Worm (Caenorhabditis elegans) whole organism, late embryonic: ENCODE data around the gene srv-17.

Experiments
- F13H6.1 ChIP-seq: sonication (generic microtip); optimal IDR thresholded peaks from 2 replicates; lab custom pipeline; 2016; ENCODE audit warnings: missing genetic modification characterization, missing compliant biosample characterization
- K02D7.2 ChIP-seq: sonication (generic microtip); optimal IDR thresholded peaks from 2 replicates; lab custom pipeline; 2017; ENCODE audit warnings: mild to moderate bottlenecking, missing genetic modification characterization, missing compliant biosample characterization
- K09A11.1 ChIP-seq: sonication (generic microtip); optimal IDR thresholded peaks from 2 replicates; lab custom pipeline; 2017; ENCODE audit warnings: antibody characterized with exemption, mild to moderate bottlenecking, missing genetic modification characterization, missing compliant biosample characterization; ENCODE audit not compliant: insufficient read depth
- T23F11.4 ChIP-seq: fragments of 200-800 bp; sonication (Bioruptor generic); optimal IDR thresholded peaks from 2 replicates; lab custom pipeline; 2018; ENCODE audit warnings: mild to moderate bottlenecking, missing genetic modification characterization, missing compliant biosample characterization
- Y22D7AL.16 ChIP-seq: sonication (generic microtip); optimal IDR thresholded peaks from 2 replicates; lab custom pipeline; 2016; ENCODE audit warnings: missing genetic modification characterization, missing compliant biosample characterization
- ceh-14 ChIP-seq: sonication (generic microtip); optimal IDR thresholded peaks from 2 replicates; lab custom pipeline; 2016; ENCODE audit warnings: missing genotype, missing genetic modification characterization, missing compliant biosample characterization
- ceh-22 ChIP-seq: sonication (generic microtip); optimal IDR thresholded peaks from 2 replicates; lab custom pipeline; 2017; ENCODE audit warnings: missing biosample characterization, missing genetic modification characterization
- ceh-31 ChIP-seq: sonication (generic microtip); optimal IDR thresholded peaks from 2 replicates; lab custom pipeline; 2016; ENCODE audit warnings: missing genetic modification characterization, missing compliant biosample characterization
- ceh-48 ChIP-seq: sonication (generic microtip); optimal IDR thresholded peaks from 2 replicates; lab custom pipeline; 2016; ENCODE audit warnings: missing genetic modification characterization, inconsistent platforms, missing compliant biosample characterization
- ceh-6 ChIP-seq: fragments of 200-800 bp; sonication (Bioruptor generic); optimal IDR thresholded peaks from 2 replicates; lab custom pipeline; 2018; ENCODE audit warnings: mild to moderate bottlenecking, missing genetic modification characterization, missing compliant biosample characterization
- ceh-9 ChIP-seq: sonication (generic microtip); optimal IDR thresholded peaks from 2 replicates; lab custom pipeline; 2016; ENCODE audit warnings: mild to moderate bottlenecking, missing genetic modification characterization, inconsistent platforms, missing compliant biosample characterization
- che-1 ChIP-seq: sonication (generic microtip); optimal IDR thresholded peaks from 2 replicates; lab custom pipeline; 2016; ENCODE audit warnings: mild to moderate bottlenecking, missing genetic modification characterization, missing compliant biosample characterization
- dmd-4 ChIP-seq: sonication (generic microtip); optimal IDR thresholded peaks from 2 replicates; lab custom pipeline; 2016; ENCODE audit warnings: borderline replicate concordance, missing genetic modification characterization, missing compliant biosample characterization
- elt-2 ChIP-seq: sonication (generic microtip); optimal IDR thresholded peaks from 2 replicates; lab custom pipeline; 2016; ENCODE audit warnings: missing genetic modification reagents, missing genetic modification characterization, missing compliant biosample characterization
- fax-1 ChIP-seq: sonication (generic microtip); optimal IDR thresholded peaks from 2 replicates; lab custom pipeline; 2016; ENCODE audit warnings: missing genotype, missing genetic modification characterization, missing compliant biosample characterization
- fkh-10 ChIP-seq: fragments of 150-350 bp; optimal IDR thresholded peaks from 2 replicates; lab custom pipeline; 2014; ENCODE audit warnings: missing biosample characterization, missing genetic modification reagents, missing genetic modification characterization
- hlh-15 ChIP-seq: sonication (generic microtip); optimal IDR thresholded peaks from 2 replicates; lab custom pipeline; 2016; ENCODE audit warnings: missing genetic modification characterization, missing compliant biosample characterization
- hlh-30 ChIP-seq: sonication (generic microtip); optimal IDR thresholded peaks from 2 replicates; lab custom pipeline; 2017; ENCODE audit warnings: antibody characterized with exemption, missing genetic modification characterization, missing compliant biosample characterization; ENCODE audit not compliant: insufficient read depth
- hlh-6 ChIP-seq: sonication (generic microtip); optimal IDR thresholded peaks from 2 replicates; lab custom pipeline; 2016; ENCODE audit warnings: missing genotype, missing genetic modification characterization, missing compliant biosample characterization
- lim-6 ChIP-seq: sonication (generic microtip); optimal IDR thresholded peaks from 2 replicates; lab custom pipeline; 2016; ENCODE audit warnings: missing genetic modification characterization, missing compliant biosample characterization
- madf-2 ChIP-seq: sonication (generic microtip); optimal IDR thresholded peaks from 2 replicates; lab custom pipeline; 2017; ENCODE audit warnings: missing genetic modification characterization, missing compliant biosample characterization
- mec-3 ChIP-seq: sonication (generic microtip); optimal IDR thresholded peaks from 2 replicates; lab custom pipeline; 2016; ENCODE audit warnings: borderline replicate concordance, missing genetic modification characterization, missing compliant biosample characterization
- nhr-11 ChIP-seq: fragments of 150-350 bp; optimal IDR thresholded peaks from 2 replicates; lab custom pipeline; 2014; ENCODE audit warnings: missing biosample characterization, missing genetic modification characterization
- nhr-232 ChIP-seq: sonication (generic microtip); optimal IDR thresholded peaks from 2 replicates; lab custom pipeline; 2016; ENCODE audit warnings: missing genetic modification characterization, missing compliant biosample characterization
- npax-4 ChIP-seq: sonication (generic microtip); optimal IDR thresholded peaks from 2 replicates; lab custom pipeline; 2016; ENCODE audit warnings: missing genetic modification characterization, missing compliant biosample characterization
- pax-1 ChIP-seq: fragments of 150-350 bp; optimal IDR thresholded peaks from 2 replicates; lab custom pipeline; 2014; ENCODE audit warnings: missing biosample characterization, missing genetic modification characterization
- pha-2 ChIP-seq: sonication (generic microtip); optimal IDR thresholded peaks from 2 replicates; lab custom pipeline; 2017; ENCODE audit warnings: mild to moderate bottlenecking, missing genetic modification characterization, missing compliant biosample characterization
- pha-4 ChIP-seq: fragments of 150-350 bp; optimal IDR thresholded peaks from 2 replicates; lab custom pipeline; 2018; ENCODE audit warnings: missing biosample characterization, missing genetic modification reagents, missing genetic modification characterization
- pros-1 ChIP-seq: fragments of 150-350 bp; optimal IDR thresholded peaks from 2 replicates; lab custom pipeline; 2014; ENCODE audit warnings: missing biosample characterization, missing genetic modification reagents, missing genetic modification characterization
- sox-2 ChIP-seq: fragments of 200-800 bp; sonication (Bioruptor generic); IDR thresholded peaks from 2 replicates; pipeline ENCODE4 v1.3.6; 2022; ENCODE audit warnings: missing genetic modification reagents, missing genetic modification characterization, missing compliant biosample characterization
- tbx-2 ChIP-seq: sonication (generic microtip); optimal IDR thresholded peaks from 2 replicates; lab custom pipeline; 2016; ENCODE audit warnings: missing genetic modification characterization, missing compliant biosample characterization
- tbx-7 ChIP-seq: sonication (generic microtip); optimal IDR thresholded peaks from 2 replicates; lab custom pipeline; 2016; ENCODE audit warnings: missing genotype, missing genetic modification characterization, missing compliant biosample characterization
- unc-3 ChIP-seq, 2 experiments: fragments of 200-800 bp in 1 of 2; sonication (Bioruptor generic) in 1 of 2; sonication (generic microtip) in 1 of 2; conservative IDR thresholded peaks in 1 of 2; optimal IDR thresholded peaks in 1 of 2; 2 replicates each; pipeline versions ENCODE4 v1.3.6 to Lab custom; 2016 to 2022; ENCODE audit warnings: missing compliant biosample characterization in 2 of 2, missing genetic modification characterization in 2 of 2, missing genetic modification reagents in 1 of 2
- unc-42 ChIP-seq: sonication (generic microtip); optimal IDR thresholded peaks from 2 replicates; lab custom pipeline; 2016; ENCODE audit warnings: missing genotype, missing genetic modification characterization, missing compliant biosample characterization
- unc-86 ChIP-seq: sonication (generic microtip); optimal IDR thresholded peaks from 2 replicates; lab custom pipeline; 2016; ENCODE audit warnings: missing genetic modification characterization, missing compliant biosample characterization
- zip-5 ChIP-seq: sonication (generic microtip); optimal IDR thresholded peaks from 2 replicates; lab custom pipeline; 2016; ENCODE audit warnings: missing genetic modification characterization, missing compliant biosample characterization
- ztf-16 ChIP-seq: sonication (generic microtip); optimal IDR thresholded peaks from 2 replicates; lab custom pipeline; 2017; ENCODE audit warnings: missing genetic modification characterization, missing compliant biosample characterization

The srv-17 gene

ce11 chrIV:5859876-5860275, 10.1 kb downstream of the srv-17 start, which contains the start of gene C06E7.4:
Gene C06E7.4, minus strand, starts transcription at chrIV:5859976.
- TF ChIP-seq hlh-15 = no peak
- no peak for TF ChIP-seq sox-2 (GFP tag; lab: Robert Waterston, UW)
- no peak for TF ChIP-seq ceh-9 (tag; lab: Kevin White, UChicago)
- no peak for TF ChIP-seq unc-86 (tag; lab: Kevin White, UChicago)
- TF ChIP-seq F13H6.1 (tag; lab: Kevin White, UChicago) = no peak
- TF ChIP-seq ztf-16 (tag; lab: Kevin White, UChicago) = no peak
- no peak for TF ChIP-seq ceh-14

ce11 chrIV:5858212-5858611, 11.8 kb downstream of the srv-17 start:
- TF ChIP-seq che-1 (tag; lab: Kevin White, UChicago) (no peak), pha-4 (no peak), elt-2 (tag; lab: Kevin White, UChicago) (peak; percentile 12)

- TF ChIP-seq hlh-6 (no peak), fax-1 (tag; lab: Kevin White, UChicago) (no peak), madf-2 (tag; lab: Kevin White, UChicago) (no peak), unc-3 (GFP tag; conservative IDR thresholded peaks at IDR 0.05; lab: Robert Waterston, UW) (no peak), unc-3 (tag; optimal IDR thresholded peaks at IDR 0.05; lab: Kevin White, UChicago) (no peak), ceh-6 (no peak), pros-1 (tag; lab: Kevin White, UChicago) (no peak), pha-4 (no peak), tbx-7 (tag; lab: Kevin White, UChicago) (no peak), ceh-48 (tag; lab: Kevin White, UChicago) (no peak), ceh-22 (tag; lab: Kevin White, UChicago) (no peak), pha-2 (tag; lab: Kevin White, UChicago) (no peak), F13H6.1 (tag; lab: Kevin White, UChicago) (no peak), dmd-4 (tag; lab: Kevin White, UChicago) (no peak), tbx-2 (tag; lab: Kevin White, UChicago) (no peak), fkh-10 (no peak), K02D7.2 (no peak), hlh-30 (tag; lab: Kevin White, UChicago) (no peak), ceh-9 (tag; lab: Kevin White, UChicago) (no peak)
These were observed 13.0 kb downstream of the srv-17 start for ce11 chrIV:5856975-5857374.

- TF ChIP-seq T23F11.4 (GFP tag; lab: Kevin White, UChicago) = no peak
- TF ChIP-seq hlh-30 (tag; lab: Kevin White, UChicago) = no peak
- no peak for TF ChIP-seq fax-1 (tag; lab: Kevin White, UChicago)
- no peak for TF ChIP-seq lim-6 (tag; lab: Kevin White, UChicago)
- no peak for TF ChIP-seq unc-3 (GFP tag; conservative IDR thresholded peaks at IDR 0.05; lab: Robert Waterston, UW)
- TF ChIP-seq unc-3 (tag; optimal IDR thresholded peaks at IDR 0.05; lab: Kevin White, UChicago) = no peak
- TF ChIP-seq zip-5 (tag; lab: Kevin White, UChicago) = no peak
- TF ChIP-seq hlh-6 = no peak
- no peak for TF ChIP-seq F13H6.1 (tag; lab: Kevin White, UChicago)
- TF ChIP-seq unc-42 (tag; lab: Kevin White, UChicago) = no peak
- TF ChIP-seq Y22D7AL.16 = no peak
- TF ChIP-seq ceh-31 (tag; lab: Kevin White, UChicago) = no peak
- TF ChIP-seq npax-4 (tag; lab: Kevin White, UChicago) = no peak
- TF ChIP-seq fkh-10 = no peak
- no peak for TF ChIP-seq nhr-11
- no peak for TF ChIP-seq nhr-232 (tag; lab: Kevin White, UChicago)
- no peak for TF ChIP-seq K09A11.1 (tag; lab: Kevin White, UChicago)
- no peak for TF ChIP-seq tbx-2 (tag; lab: Kevin White, UChicago)
- TF ChIP-seq mec-3 (tag; lab: Kevin White, UChicago) = no peak
- no peak for TF ChIP-seq pax-1 (tag; lab: Kevin White, UChicago)
- TF ChIP-seq ceh-6 = no peak
These were observed 14.4 kb downstream of the srv-17 start for ce11 chrIV:5855608-5856007.
